Worm (Caenorhabditis elegans) whole organism, L4/young adult: ENCODE results near the gene ZC204.13.
"Not testable (repeated sequence)": the region's sequence is repeated elsewhere in the genome, so short reads cannot be mapped to it uniquely, and the experiment has no call there.

Experiments
- W03F9.2 ChIP-seq: fragments of 150-350 bp; optimal IDR thresholded peaks from 2 replicates; lab custom pipeline; 2014; ENCODE audit warnings: missing biosample characterization, missing genetic modification characterization
- dao-5 ChIP-seq: sonication (generic microtip); optimal IDR thresholded peaks from 2 replicates; lab custom pipeline; 2016; ENCODE audit warnings: missing genotype, missing genetic modification characterization, moderate library complexity, missing compliant biosample characterization
- him-1 ChIP-seq: sonication (generic microtip); optimal IDR thresholded peaks from 2 replicates; lab custom pipeline; 2016; ENCODE audit warnings: missing genotype, missing genetic modification reagents, missing genetic modification characterization, missing compliant biosample characterization

ZC204.13 gene

DNA sequence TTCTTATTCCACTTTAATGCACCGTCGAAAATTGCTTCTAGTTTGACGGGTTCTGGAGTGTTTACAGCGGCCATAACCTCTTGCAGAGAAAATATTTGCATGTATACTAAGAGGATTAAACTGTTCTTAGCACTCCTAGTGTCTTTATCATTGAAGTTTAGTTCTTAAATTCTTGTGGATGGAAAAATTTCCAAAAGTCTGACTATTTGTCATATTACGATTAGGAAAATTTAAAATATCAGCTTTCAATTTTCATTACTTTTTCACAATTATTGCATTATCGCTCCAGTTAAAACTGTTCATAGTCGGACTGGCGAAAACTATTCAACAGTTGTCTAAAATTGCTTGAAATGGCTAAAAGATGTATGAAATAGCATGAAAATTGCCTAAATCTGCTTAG lies at the start of gene ZC204.13:
TSS of gene ZC204.13 (minus strand) at position 101 of the 400 bp plus-strand sequence.
- not testable (repeated sequence) for TF ChIP-seq W03F9.2, dao-5, him-1 (tag; lab: Kevin White, UChicago)

DNA sequence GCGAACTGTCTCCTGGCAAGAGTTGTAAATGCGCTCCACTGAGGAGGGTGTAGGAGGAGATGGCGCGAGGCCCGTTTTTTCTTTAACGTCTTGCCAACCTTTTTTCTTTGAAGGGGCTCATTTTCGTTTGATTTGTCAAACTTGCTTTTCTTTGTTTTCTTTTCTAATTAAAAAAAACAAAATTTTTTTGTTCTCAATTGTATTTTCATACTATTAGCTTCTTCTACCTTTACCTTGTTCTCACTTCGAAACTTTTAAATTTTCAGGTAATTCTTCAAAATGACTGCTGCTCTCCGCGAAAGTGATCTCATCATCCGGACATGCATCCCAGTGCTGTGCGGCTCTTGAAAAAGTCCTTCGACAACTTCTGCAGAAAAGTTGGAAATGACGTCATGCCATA lies 49.2 kb upstream of the ZC204.13 start, which contains the start of gene fbxa-184:
TSS of gene fbxa-184 (plus strand) at position 301 of the 400 bp plus-strand sequence.
- TF ChIP-seq W03F9.2 (tag; lab: Kevin White, UChicago) (no peak), him-1 (tag; lab: Kevin White, UChicago) (no peak), dao-5 (tag; lab: Kevin White, UChicago) (no peak)

DNA sequence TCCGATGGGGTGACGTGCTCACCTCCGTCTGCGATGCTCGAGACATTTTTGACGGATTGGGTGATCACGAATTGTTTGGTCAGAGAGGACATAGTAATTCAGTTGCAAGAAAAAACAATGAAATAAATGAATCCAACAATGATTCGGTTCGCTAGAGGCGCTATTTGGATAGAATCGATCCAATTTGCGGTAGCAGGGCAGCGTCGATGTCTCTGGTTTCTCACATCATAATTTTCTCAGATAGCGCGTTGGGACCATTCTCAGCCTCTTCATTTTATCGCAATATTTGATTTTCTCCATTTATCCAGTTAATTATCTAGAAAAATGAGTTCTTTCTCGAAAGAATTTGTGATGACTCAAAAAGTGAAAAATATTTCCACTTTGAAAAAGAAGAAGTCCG lies 45.6 kb upstream of the ZC204.13 start, which contains the start of gene sdz-18:
TSS of gene sdz-18 (minus strand) at position 101 of the 400 bp plus-strand sequence.
- no peak for TF ChIP-seq him-1 (tag; lab: Kevin White, UChicago)
- TF ChIP-seq W03F9.2 (tag; lab: Kevin White, UChicago), result no peak
- no peak for TF ChIP-seq dao-5 (tag; lab: Kevin White, UChicago)

DNA sequence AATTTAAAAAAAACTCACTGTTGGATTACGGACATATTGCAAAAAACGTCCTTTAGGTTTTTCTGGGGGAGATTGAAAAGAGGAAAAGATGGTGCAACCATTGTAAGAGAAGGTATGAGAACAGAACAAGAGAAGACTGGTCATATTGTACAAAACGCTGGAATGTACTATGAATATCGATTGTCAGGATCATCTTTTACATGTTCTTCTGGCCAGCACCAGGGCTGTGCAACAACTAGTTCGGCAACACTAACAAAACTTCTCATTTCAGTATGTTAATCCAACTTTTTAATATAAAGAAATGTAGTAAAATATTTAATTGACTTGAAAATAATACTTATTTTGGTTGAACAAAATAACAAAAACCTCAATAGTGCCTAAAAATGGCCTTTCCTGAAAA lies 42.6 kb upstream of the ZC204.13 start, which contains the start of gene fbxb-47:
TSS of gene fbxb-47 (minus strand) at position 101 of the 400 bp plus-strand sequence.
- TF ChIP-seq dao-5 (tag; lab: Kevin White, UChicago) (no peak), W03F9.2 (tag; lab: Kevin White, UChicago) (no peak), him-1 (tag; lab: Kevin White, UChicago) (no peak)

DNA sequence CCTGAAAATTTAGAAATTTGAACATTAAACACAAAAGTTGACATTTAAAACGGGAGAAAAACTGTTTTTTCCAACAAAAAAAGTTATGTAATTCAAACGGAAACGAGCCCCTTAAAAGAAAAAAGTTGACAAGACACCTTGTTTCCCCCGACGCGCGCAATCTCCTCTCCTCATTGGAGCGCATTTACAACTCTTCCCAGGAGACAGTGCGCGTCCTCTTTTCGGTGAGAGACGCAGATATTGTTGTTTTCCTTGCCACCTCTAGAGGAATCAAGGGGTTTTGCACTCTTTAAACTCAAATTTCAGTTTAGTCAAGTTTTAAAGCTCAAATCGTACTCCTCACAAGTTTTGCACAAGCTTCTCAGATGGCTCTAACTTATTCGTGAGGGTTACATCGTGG lies 35.1 kb upstream of the ZC204.13 start, which contains the start of gene F58E1.13:
TSS of gene F58E1.13 (minus strand) at position 12 of the 400 bp plus-strand sequence.
- no peak for TF ChIP-seq W03F9.2 (tag; lab: Kevin White, UChicago)

DNA sequence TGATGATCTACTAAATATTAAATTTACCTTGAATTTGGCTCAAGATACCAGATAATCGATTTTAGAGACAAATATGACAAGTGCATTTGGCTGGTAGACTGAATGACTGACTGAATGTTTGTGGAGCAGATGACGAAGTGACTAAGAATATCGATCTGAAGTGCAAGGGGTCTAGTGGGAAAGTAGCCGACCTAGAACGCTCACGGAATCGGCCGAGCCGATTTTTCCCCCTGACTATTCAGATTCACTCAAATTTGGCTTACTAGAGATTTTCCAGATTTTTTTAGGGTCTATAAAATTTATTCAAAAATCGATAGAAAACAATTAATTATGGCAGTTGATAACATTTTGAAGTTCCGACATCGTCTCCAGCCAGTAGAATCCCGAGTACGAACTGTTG lies 33.7 kb upstream of the ZC204.13 start, which contains the start of gene fbxc-26:
TSS of gene fbxc-26 (minus strand) at position 101 of the 400 bp plus-strand sequence.
- TF ChIP-seq W03F9.2 (tag; lab: Kevin White, UChicago) (no peak), dao-5 (tag; lab: Kevin White, UChicago) (no peak), him-1 (tag; lab: Kevin White, UChicago) (no peak)

DNA sequence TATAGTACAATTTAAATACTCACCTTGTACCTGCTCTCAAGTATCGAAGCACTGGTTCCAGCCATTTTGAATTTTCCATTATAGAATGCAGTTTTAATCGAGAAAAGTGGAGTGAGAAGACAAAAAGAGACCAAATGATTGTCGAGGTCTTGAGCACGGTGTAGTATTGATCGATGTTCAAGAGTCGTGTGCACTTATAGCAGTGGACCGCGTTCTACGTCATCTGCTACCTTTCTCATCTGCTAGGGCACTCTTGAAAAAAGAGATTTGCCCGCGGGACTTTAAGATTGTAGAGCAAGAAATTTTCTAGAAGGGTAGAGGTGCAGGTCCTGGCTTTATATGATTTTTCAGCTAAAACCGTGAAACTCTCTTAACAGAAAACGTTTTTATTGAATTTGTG lies 32.0 kb upstream of the ZC204.13 start, which contains the start of gene fbxc-21:
TSS of gene fbxc-21 (minus strand) at position 101 of the 400 bp plus-strand sequence.
- no peak for TF ChIP-seq him-1 (tag; lab: Kevin White, UChicago)
- TF ChIP-seq W03F9.2 (tag; lab: Kevin White, UChicago), result no peak
- no peak for TF ChIP-seq dao-5 (tag; lab: Kevin White, UChicago)

DNA sequence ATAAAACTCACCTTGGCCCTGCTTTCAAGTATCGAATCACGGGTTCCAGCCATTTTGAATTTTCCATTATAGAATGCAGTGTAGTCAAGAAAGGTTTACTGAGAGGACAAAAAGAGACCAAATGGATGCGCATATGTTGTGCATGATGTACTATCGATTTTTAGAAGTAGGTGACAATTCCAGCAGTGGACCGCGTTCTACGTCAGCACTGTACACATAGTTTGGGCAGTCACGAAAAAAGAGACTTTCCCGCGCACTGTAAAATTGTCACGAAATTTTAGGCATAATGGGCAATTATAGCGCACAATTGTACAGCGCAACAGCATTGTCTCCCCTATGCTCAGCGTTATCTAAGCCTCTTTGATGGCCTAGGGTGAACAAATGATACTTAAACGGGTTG lies 30.2 kb upstream of the ZC204.13 start, which contains the start of gene fbxc-22:
TSS of gene fbxc-22 (minus strand) at position 101 of the 400 bp plus-strand sequence.
- TF ChIP-seq W03F9.2 (tag; lab: Kevin White, UChicago) (no peak), him-1 (tag; lab: Kevin White, UChicago) (no peak), dao-5 (tag; lab: Kevin White, UChicago) (no peak)

DNA sequence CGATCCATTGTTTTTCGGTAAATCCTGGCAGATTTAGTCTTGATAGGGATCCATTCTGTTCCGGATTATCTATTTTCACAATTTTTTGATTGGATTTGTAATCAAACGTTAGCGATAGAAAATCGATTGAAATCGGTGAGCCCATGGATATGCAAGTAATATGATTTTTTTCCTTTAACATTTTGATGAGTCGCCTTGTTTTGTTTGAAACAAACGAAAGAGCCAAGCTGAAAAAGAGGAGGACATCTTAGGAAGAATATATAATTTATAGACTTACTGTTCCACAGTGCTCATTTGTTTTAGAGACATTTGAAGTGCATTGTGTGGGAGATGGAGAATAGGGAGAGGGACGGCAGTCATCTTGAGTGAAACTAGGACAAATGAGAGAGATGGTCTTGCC lies 28.0 kb upstream of the ZC204.13 start, which contains the start of the genes fbxb-18 and fbxb-19:
TSS of gene fbxb-18 (minus strand) at position 101 of the 400 bp plus-strand sequence.
TSS of gene fbxb-19 (minus strand) at position 369 of the 400 bp plus-strand sequence.
- no peak for TF ChIP-seq him-1 (tag; lab: Kevin White, UChicago)

DNA sequence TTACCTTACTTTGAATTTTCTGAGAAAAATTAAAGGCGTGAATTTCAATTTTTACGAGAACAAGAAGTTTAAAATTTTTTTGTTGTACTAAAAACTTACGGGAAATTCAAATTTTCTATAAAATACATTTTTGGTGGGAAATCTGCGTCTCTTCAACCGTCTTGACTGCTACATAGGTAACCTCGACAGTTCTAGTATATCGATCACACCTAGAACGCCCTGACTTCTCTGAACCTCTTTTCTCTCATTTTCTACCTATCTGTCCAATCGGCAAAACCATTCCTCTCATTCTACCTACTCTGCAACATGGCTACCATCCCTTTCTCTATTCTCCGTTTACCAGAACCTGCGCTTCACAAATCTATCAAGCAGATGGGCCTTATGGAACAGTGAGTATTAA lies 23.0 kb upstream of the ZC204.13 start, which contains the start of gene fbxb-25:
TSS of gene fbxb-25 (plus strand) at position 301 of the 400 bp plus-strand sequence.
- TF ChIP-seq him-1 (tag; lab: Kevin White, UChicago), result no peak
- no peak for TF ChIP-seq W03F9.2 (tag; lab: Kevin White, UChicago)
- TF ChIP-seq dao-5 (tag; lab: Kevin White, UChicago), result no peak

DNA sequence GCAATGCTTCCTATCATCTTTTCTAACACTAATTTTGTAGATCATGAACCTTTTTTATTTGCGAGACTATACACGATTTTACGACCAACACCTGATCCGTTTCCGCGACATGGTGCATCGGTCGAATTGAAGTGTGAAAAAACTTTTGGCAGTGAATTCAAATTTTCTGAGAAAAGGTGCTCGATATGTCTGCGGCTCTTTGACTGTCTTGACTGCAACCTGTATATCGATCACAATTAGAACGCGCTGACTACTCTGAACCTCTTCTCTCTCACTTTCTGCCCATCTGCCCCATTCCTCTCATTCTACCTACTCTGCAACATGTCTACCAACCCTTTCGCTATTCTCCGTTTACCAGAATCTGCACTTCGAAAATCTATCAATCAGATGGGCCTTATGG lies 21.4 kb upstream of the ZC204.13 start, which contains the start of gene fbxb-26:
TSS of gene fbxb-26 (plus strand) at position 301 of the 400 bp plus-strand sequence.
- TF ChIP-seq dao-5 (tag; lab: Kevin White, UChicago) (no peak), W03F9.2 (tag; lab: Kevin White, UChicago) (no peak), him-1 (tag; lab: Kevin White, UChicago) (no peak)

DNA sequence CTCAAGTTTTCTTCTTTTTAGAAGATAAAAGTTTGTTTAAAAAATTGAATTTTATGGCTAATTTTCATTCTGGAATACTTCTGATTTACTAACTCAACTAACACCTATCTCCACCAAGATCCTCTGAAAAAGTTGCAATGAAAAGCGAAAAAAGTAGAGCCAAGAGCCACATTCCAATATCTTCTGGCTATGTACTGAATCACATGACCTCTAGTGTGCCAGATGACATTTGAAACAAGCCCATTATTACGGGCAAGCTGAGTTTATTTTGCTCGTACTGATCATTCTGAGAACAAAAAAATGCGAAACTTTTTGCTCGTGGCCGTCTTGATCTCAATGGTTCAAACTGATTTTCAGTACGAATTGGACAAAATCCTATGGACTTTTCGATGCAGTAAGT lies 18.3 kb upstream of the ZC204.13 start, which contains the start of gene irld-36:
TSS of gene irld-36 (plus strand) at position 301 of the 400 bp plus-strand sequence.
- TF ChIP-seq dao-5 (tag; lab: Kevin White, UChicago) (no peak), him-1 (tag; lab: Kevin White, UChicago) (no peak), W03F9.2 (tag; lab: Kevin White, UChicago) (no peak)

DNA sequence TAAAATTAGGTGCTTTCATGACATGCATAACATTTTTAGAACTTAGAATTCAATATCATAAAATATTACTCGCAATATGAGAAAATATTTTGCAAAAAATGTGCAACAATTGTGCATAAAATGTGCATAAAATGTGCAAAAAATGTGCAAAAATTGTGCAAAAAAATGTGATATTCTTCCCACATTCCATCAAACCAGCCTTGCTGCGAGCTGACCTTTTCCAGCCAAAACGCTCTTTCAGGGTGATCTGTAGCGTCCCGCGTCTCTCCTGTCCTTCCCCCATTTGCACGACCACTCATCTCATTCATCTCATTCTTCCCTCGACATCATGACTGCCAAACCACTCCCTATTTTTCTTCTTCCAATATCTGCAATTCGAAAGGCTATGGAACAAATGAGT lies 15.3 kb upstream of the ZC204.13 start, which contains the start of gene fbxb-17:
TSS of gene fbxb-17 (plus strand) at position 301 of the 400 bp plus-strand sequence.
- TF ChIP-seq W03F9.2 (tag; lab: Kevin White, UChicago), result no peak
- TF ChIP-seq dao-5 (tag; lab: Kevin White, UChicago), result no peak
- no peak for TF ChIP-seq him-1 (tag; lab: Kevin White, UChicago)
